Fruit fly (Drosophila melanogaster) S2 (cell line): Measurements from ENCODE around the gene rasp.

ENCODE experiments used
- CG8478 ChIP-seq: fragments of >200 bp; optimal IDR thresholded peaks from 2 replicates; lab custom pipeline; 2018
- CTCF ChIP-seq, 2 experiments: fragments of >200 bp; optimal IDR thresholded peaks; 2 replicates each; lab custom pipeline; 2018

DNA sequence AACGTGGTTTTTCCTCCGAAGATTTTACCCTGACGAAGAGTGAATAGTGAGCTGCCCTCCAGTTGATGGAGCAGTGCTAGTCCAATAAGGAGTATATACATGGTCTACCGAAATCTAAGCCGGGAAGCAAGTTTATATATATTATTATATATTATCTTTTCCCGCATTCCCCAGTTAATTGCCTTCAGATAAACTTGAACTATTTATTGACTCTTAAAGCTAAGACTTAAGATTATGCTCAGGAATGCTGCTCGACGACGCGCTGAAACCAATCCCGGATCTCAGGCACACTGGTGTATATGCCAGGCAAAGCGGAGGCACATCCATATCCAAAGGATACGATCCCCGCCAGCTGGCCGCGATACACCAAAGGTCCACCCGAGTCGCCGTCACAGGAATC lies 43.4 kb downstream of the rasp start, which contains the start of gene CG32277:
- TF ChIP-seq CTCF (optimal IDR thresholded peaks at IDR 0.05; lab: Kevin White, UChicago) (no peak), CG8478 (lab: Kevin White, UChicago) (no peak)
